Fruit fly (Drosophila melanogaster) whole organism, pupa: Measurements from ENCODE around the gene Art6.

Experiments used
- CG12605 ChIP-seq: fragments of 200-800 bp; sonication (Bioruptor generic); IDR thresholded peaks from 2 replicates; pipeline ENCODE4 v1.3.6; 2022; ENCODE audit warnings: missing biosample characterization, missing genetic modification characterization
- CG13204 ChIP-seq: fragments of 200-800 bp; sonication (Bioruptor generic); optimal IDR thresholded peaks from 2 replicates; lab custom pipeline; 2018; ENCODE audit warnings: missing biosample characterization, mild to moderate bottlenecking, missing genetic modification characterization, moderate library complexity
- CG14655 ChIP-seq: fragments of 200-800 bp; sonication (Bioruptor generic); optimal IDR thresholded peaks from 3 replicates; lab custom pipeline; 2017; ENCODE audit warnings: mild to moderate bottlenecking, missing biosample characterization, missing genetic modification reagents, missing genetic modification characterization
- CG17806 ChIP-seq: fragments of 200-800 bp; sonication (Bioruptor generic); optimal IDR thresholded peaks from 2 replicates; lab custom pipeline; 2018; ENCODE audit warnings: missing biosample characterization, mild to moderate bottlenecking, missing genetic modification characterization, moderate library complexity
- CG4496 ChIP-seq: fragments of 200-800 bp; sonication (Bioruptor generic); IDR thresholded peaks from 3 replicates; pipeline ENCODE4 v1.3.6; 2022; ENCODE audit warnings: missing biosample characterization, missing genetic modification characterization
- D1 ChIP-seq: fragments of 200-800 bp; sonication (Bioruptor generic); optimal IDR thresholded peaks from 2 replicates; lab custom pipeline; 2018; ENCODE audit warnings: missing biosample characterization, mild to moderate bottlenecking, missing genetic modification characterization, moderate library complexity
- Pif1B ChIP-seq: fragments of 200-800 bp; sonication (Bioruptor generic); optimal IDR thresholded peaks from 3 replicates; lab custom pipeline; 2016; ENCODE audit warnings: missing biosample characterization, missing genetic modification characterization
- Snoo ChIP-seq: fragments of 200-800 bp; sonication (Bioruptor generic); optimal IDR thresholded peaks from 3 replicates; lab custom pipeline; 2017; ENCODE audit warnings: missing biosample characterization, mild to moderate bottlenecking, missing genetic modification characterization, inconsistent platforms
- fd96Ca ChIP-seq: fragments of 200-800 bp; sonication (Bioruptor generic); IDR thresholded peaks from 3 replicates; pipeline ENCODE4 v1.3.6; 2022; ENCODE audit warnings: missing biosample characterization, missing genetic modification characterization
- gl ChIP-seq: fragments of 200-800 bp; sonication (Bioruptor generic); optimal IDR thresholded peaks from 2 replicates; lab custom pipeline; 2018; ENCODE audit warnings: missing biosample characterization, mild to moderate bottlenecking, missing genetic modification characterization
- rn ChIP-seq: fragments of 200-800 bp; sonication (Bioruptor generic); IDR thresholded peaks from 2 replicates; pipeline ENCODE4 v1.3.6; 2022; ENCODE audit warnings: missing biosample characterization, missing genetic modification characterization

- TF ChIP-seq CG4496 (GFP tag; lab: Robert Waterston, UW) (no peak), rn (GFP tag; lab: Robert Waterston, UW) (no peak), D1 (no peak), CG17806 (tag; lab: Kevin White, UChicago) (no peak), CG13204 (GFP tag; lab: Kevin White, UChicago) (no peak), Pif1B (GFP tag; lab: Kevin White, UChicago) (no peak), CG12605 (GFP tag; lab: Robert Waterston, UW) (no peak), Snoo (tag; lab: Kevin White, UChicago) (no peak), CG14655 (no peak), gl (tag; lab: Kevin White, UChicago) (no peak), fd96Ca (GFP tag; lab: Robert Waterston, UW) (no peak)
Measured at dm6 chr3R:13948237-13948636, 2.6 kb upstream of the Art6 start, which contains the start of gene CG31517.
